Fruit fly (Drosophila melanogaster) whole organism, adult: ENCODE results near the gene CG32271.

Source experiments
- CG7045 ChIP-seq: fragments of 200-800 bp; sonication (Bioruptor generic); optimal IDR thresholded peaks from 2 replicates; lab custom pipeline; 2017; ENCODE audit warnings: missing biosample characterization, mild to moderate bottlenecking, missing genetic modification characterization
- CG7101 ChIP-seq: fragments of 200-800 bp; sonication (Bioruptor generic); optimal IDR thresholded peaks from 2 replicates; lab custom pipeline; 2018; ENCODE audit warnings: missing biosample characterization, mild to moderate bottlenecking, missing genetic modification characterization, moderate library complexity
- Clk ChIP-seq: fragments of 200-800 bp; sonication (Bioruptor generic); optimal IDR thresholded peaks from 2 replicates; lab custom pipeline; 2017; ENCODE audit warnings: missing biosample characterization, missing genetic modification characterization
- Crg-1 ChIP-seq: fragments of 200-800 bp; sonication (Bioruptor generic); optimal IDR thresholded peaks from 2 replicates; lab custom pipeline; 2016; ENCODE audit warnings: missing biosample characterization, missing genetic modification characterization
- bab1 ChIP-seq: fragments of 200-800 bp; sonication (Bioruptor generic); optimal IDR thresholded peaks from 3 replicates; lab custom pipeline; 2019; ENCODE audit warnings: missing biosample characterization, mild to moderate bottlenecking, missing genetic modification characterization, moderate library complexity
- cic ChIP-seq: fragments of 200-800 bp; sonication (Bioruptor generic); optimal IDR thresholded peaks from 2 replicates; lab custom pipeline; 2017; ENCODE audit warnings: missing biosample characterization, mild to moderate bottlenecking, missing genetic modification characterization, moderate library complexity
- tj ChIP-seq: fragments of 200-800 bp; sonication (Bioruptor generic); optimal IDR thresholded peaks from 3 replicates; lab custom pipeline; 2017; ENCODE audit warnings: missing biosample characterization, mild to moderate bottlenecking, missing genetic modification characterization, moderate library complexity

- TF ChIP-seq CG7101 (tag; lab: Kevin White, UChicago): no peak
- no peak for TF ChIP-seq Crg-1 (GFP tag; lab: Kevin White, UChicago)
- TF ChIP-seq CG7045 (GFP tag; lab: Kevin White, UChicago): no peak
- TF ChIP-seq bab1 (GFP tag; lab: Kevin White, UChicago): no peak
- TF ChIP-seq Clk (GFP tag; lab: Kevin White, UChicago): no peak
- no peak for TF ChIP-seq cic (GFP tag; lab: Kevin White, UChicago)
- no peak for TF ChIP-seq tj
These were observed 2.4 kb upstream of the CG32271 start, which contains the start of gene CG32277 for dm6 chr3L:3205349-3205748.
